Worm (Caenorhabditis elegans) whole organism, L1 larva: ENCODE data around the gene F58E6.8.
A peak's percentile ranks its signal among the peaks of the same experiment; 100 is the strongest.

Source experiments
- C04F5.9 ChIP-seq: sonication (generic microtip); optimal IDR thresholded peaks from 2 replicates; lab custom pipeline; 2016; ENCODE audit warnings: missing genetic modification characterization, missing compliant biosample characterization
- C16A3.4 ChIP-seq: fragments of 150-350 bp; optimal IDR thresholded peaks from 2 replicates; lab custom pipeline; 2014; ENCODE audit warnings: missing biosample characterization, missing genetic modification characterization
- C34B4.2 ChIP-seq: sonication (generic microtip); optimal IDR thresholded peaks from 2 replicates; lab custom pipeline; 2017; ENCODE audit warnings: mild to moderate bottlenecking, missing genetic modification characterization, missing compliant biosample characterization
- F16B12.6 ChIP-seq: fragments of 150-350 bp; optimal IDR thresholded peaks from 2 replicates; lab custom pipeline; 2014; ENCODE audit warnings: missing biosample characterization, missing genetic modification characterization
- aly-2 ChIP-seq: fragments of 150-350 bp; optimal IDR thresholded peaks from 2 replicates; lab custom pipeline; 2014; ENCODE audit warnings: missing biosample characterization, missing genetic modification characterization
- ama-1 ChIP-seq: fragments of 150-350 bp; optimal IDR thresholded peaks from 2 replicates; lab custom pipeline; 2014
- blmp-1 ChIP-seq: fragments of 150-350 bp; optimal IDR thresholded peaks from 2 replicates; lab custom pipeline; 2014; ENCODE audit warnings: missing biosample characterization, missing genetic modification characterization
- ceh-63 ChIP-seq: fragments of 200-800 bp; sonication (Bioruptor generic); optimal IDR thresholded peaks from 2 replicates; lab custom pipeline; 2018; ENCODE audit warnings: mild to moderate bottlenecking, missing genetic modification characterization, missing compliant biosample characterization
- ceh-82 ChIP-seq, 3 experiments: fragments of 150-350 bp in 1 of 3; sonication (generic microtip) in 2 of 3; optimal IDR thresholded peaks; 2 replicates each; lab custom pipeline; 2014 to 2017; ENCODE audit warnings: missing biosample characterization in 3 of 3, missing genetic modification characterization in 3 of 3
- ceh-88 ChIP-seq: fragments of 200-800 bp; sonication (Bioruptor generic); IDR thresholded peaks from 2 replicates; pipeline ENCODE4 v1.3.6; 2022; ENCODE audit warnings: missing genetic modification characterization, missing compliant biosample characterization
- ces-1 ChIP-seq: fragments of 150-350 bp; optimal IDR thresholded peaks from 2 replicates; lab custom pipeline; 2014; ENCODE audit warnings: missing biosample characterization, missing genetic modification reagents, missing genetic modification characterization
- dpl-1 ChIP-seq, 3 experiments: fragments of 150-350 bp in 2 of 3; sonication (generic microtip) in 1 of 3; optimal IDR thresholded peaks; 2 replicates each; lab custom pipeline; 2014 to 2017; ENCODE audit warnings: missing biosample characterization in 3 of 3, missing genetic modification characterization in 3 of 3, missing genetic modification reagents in 3 of 3
- elt-2 ChIP-seq: sonication (generic microtip); optimal IDR thresholded peaks from 2 replicates; lab custom pipeline; 2016; ENCODE audit warnings: missing genetic modification characterization, mild to moderate bottlenecking, inconsistent platforms, missing compliant biosample characterization, missing genetic modification reagents
- elt-3 ChIP-seq, 6 experiments: fragments of 150-350 bp in 1 of 6; sonication (generic microtip); optimal IDR thresholded peaks; 2 replicates each; lab custom pipeline; 2017 to 2018; ENCODE audit warnings: missing biosample characterization in 6 of 6, missing genetic modification characterization in 6 of 6, inconsistent platforms in 1 of 6
- grh-1 ChIP-seq: fragments of 200-800 bp; sonication (Bioruptor generic); IDR thresholded peaks from 2 replicates; pipeline ENCODE4 v1.3.6; 2022; ENCODE audit warnings: missing genetic modification reagents, missing genetic modification characterization, missing compliant biosample characterization
- hpl-2 ChIP-seq: fragments of 150-350 bp; optimal IDR thresholded peaks from 2 replicates; lab custom pipeline; 2014; ENCODE audit warnings: missing biosample characterization, missing genetic modification reagents, missing genetic modification characterization
- irx-1 ChIP-seq: sonication (generic microtip); optimal IDR thresholded peaks from 2 replicates; lab custom pipeline; 2016; ENCODE audit warnings: missing genetic modification characterization, missing compliant biosample characterization
- jun-1 ChIP-seq: fragments of 150-350 bp; optimal IDR thresholded peaks from 2 replicates; lab custom pipeline; 2014; ENCODE audit warnings: missing biosample characterization, missing genetic modification reagents, missing genetic modification characterization
- lin-13 ChIP-seq: fragments of 150-350 bp; optimal IDR thresholded peaks from 2 replicates; lab custom pipeline; 2014; ENCODE audit warnings: missing biosample characterization, missing genetic modification reagents, missing genetic modification characterization
- lin-14 ChIP-seq: fragments of 200-800 bp; sonication (Bioruptor generic); optimal IDR thresholded peaks from 2 replicates; lab custom pipeline; 2018; ENCODE audit warnings: mild to moderate bottlenecking, missing genetic modification characterization, moderate library complexity, missing compliant biosample characterization
- lin-15B ChIP-seq: fragments of 150-350 bp; sonication (generic microtip); optimal IDR thresholded peaks from 3 replicates; lab custom pipeline; 2014; ENCODE audit warnings: missing biosample characterization, missing genetic modification characterization
- lin-35 ChIP-seq, 2 experiments: fragments of 150-350 bp; optimal IDR thresholded peaks; 2 replicates each; lab custom pipeline; 2014; ENCODE audit warnings: missing biosample characterization in 2 of 2, missing genetic modification characterization in 2 of 2, missing genetic modification reagents in 2 of 2
- lin-39 ChIP-seq: fragments of 150-350 bp; optimal IDR thresholded peaks from 2 replicates; lab custom pipeline; 2014; ENCODE audit warnings: missing biosample characterization, missing genetic modification reagents, missing genetic modification characterization
- lsy-2 ChIP-seq, 2 experiments: fragments of 150-350 bp; optimal IDR thresholded peaks; 2 replicates each; lab custom pipeline; 2014; ENCODE audit warnings: missing biosample characterization in 2 of 2, missing genetic modification characterization in 2 of 2
- mdl-1 ChIP-seq, 2 experiments: fragments of 150-350 bp; optimal IDR thresholded peaks; 2 replicates each; lab custom pipeline; 2014 to 2017; ENCODE audit warnings: missing biosample characterization in 2 of 2, missing genetic modification characterization in 2 of 2, inconsistent platforms in 1 of 2
- mef-2 ChIP-seq: fragments of 150-350 bp; optimal IDR thresholded peaks from 2 replicates; lab custom pipeline; 2014; ENCODE audit warnings: missing biosample characterization, missing genetic modification characterization
- mep-1 ChIP-seq: fragments of 150-350 bp; optimal IDR thresholded peaks from 2 replicates; lab custom pipeline; 2014; ENCODE audit warnings: missing biosample characterization, missing genetic modification characterization
- nhr-11 ChIP-seq: fragments of 150-350 bp; optimal IDR thresholded peaks from 2 replicates; lab custom pipeline; 2014; ENCODE audit warnings: missing biosample characterization, missing genetic modification characterization
- nhr-12 ChIP-seq: sonication (generic microtip); optimal IDR thresholded peaks from 2 replicates; lab custom pipeline; 2017; ENCODE audit warnings: missing biosample characterization, missing genetic modification characterization
- nhr-19 ChIP-seq: fragments of 200-800 bp; sonication (Bioruptor generic); conservative IDR thresholded peaks from 2 replicates; pipeline ENCODE4 v1.3.6; 2022; ENCODE audit warnings: missing genetic modification characterization, missing compliant biosample characterization
- nhr-237 ChIP-seq: fragments of 150-350 bp; optimal IDR thresholded peaks from 2 replicates; lab custom pipeline; 2014; ENCODE audit warnings: missing biosample characterization, missing genetic modification characterization
- nhr-28 ChIP-seq: fragments of 150-350 bp; optimal IDR thresholded peaks from 2 replicates; lab custom pipeline; 2014; ENCODE audit warnings: missing biosample characterization, missing genetic modification characterization
- nhr-76 ChIP-seq: sonication (generic microtip); optimal IDR thresholded peaks from 2 replicates; lab custom pipeline; 2017; ENCODE audit warnings: missing biosample characterization, missing genetic modification characterization
- nhr-84 ChIP-seq: sonication (generic microtip); optimal IDR thresholded peaks from 2 replicates; lab custom pipeline; 2017; ENCODE audit warnings: missing biosample characterization, missing genetic modification characterization
- nhr-85 ChIP-seq: sonication (generic microtip); peaks from one replicate; lab custom pipeline; 2016; ENCODE audit warnings: missing genetic modification characterization, inconsistent platforms, missing compliant biosample characterization
- nhr-90 ChIP-seq: sonication (generic microtip); optimal IDR thresholded peaks from 2 replicates; lab custom pipeline; 2016; ENCODE audit warnings: mild to moderate bottlenecking, missing genetic modification characterization, missing compliant biosample characterization; ENCODE audit not compliant: poor library complexity
- pqm-1 ChIP-seq: sonication (generic microtip); optimal IDR thresholded peaks from 3 replicates; lab custom pipeline; 2017; ENCODE audit warnings: missing biosample characterization, missing genetic modification characterization
- rnt-1 ChIP-seq: sonication (generic microtip); optimal IDR thresholded peaks from 2 replicates; lab custom pipeline; 2016; ENCODE audit warnings: mild to moderate bottlenecking, missing genetic modification characterization, moderate library complexity, missing compliant biosample characterization
- snu-23 ChIP-seq: sonication (generic microtip); optimal IDR thresholded peaks from 2 replicates; lab custom pipeline; 2016; ENCODE audit warnings: missing genetic modification characterization, missing compliant biosample characterization
- sox-4 ChIP-seq: sonication (generic microtip); optimal IDR thresholded peaks from 2 replicates; lab custom pipeline; 2016; ENCODE audit warnings: missing genetic modification characterization, missing compliant biosample characterization
- sup-37 ChIP-seq: fragments of 200-800 bp; sonication (Bioruptor generic); optimal IDR thresholded peaks from 2 replicates; lab custom pipeline; 2018; ENCODE audit warnings: mild to moderate bottlenecking, missing genetic modification characterization, missing compliant biosample characterization
- tbx-2 ChIP-seq: sonication (generic microtip); optimal IDR thresholded peaks from 2 replicates; lab custom pipeline; 2016; ENCODE audit warnings: missing genetic modification characterization, missing compliant biosample characterization
- tlp-1 ChIP-seq: fragments of 150-350 bp; optimal IDR thresholded peaks from 2 replicates; lab custom pipeline; 2014; ENCODE audit warnings: missing biosample characterization, missing genetic modification characterization
- unc-62 ChIP-seq: fragments of 150-350 bp; optimal IDR thresholded peaks from 2 replicates; lab custom pipeline; 2014; ENCODE audit warnings: missing biosample characterization, missing genetic modification reagents, missing genetic modification characterization
- unc-86 ChIP-seq: sonication (generic microtip); optimal IDR thresholded peaks from 2 replicates; lab custom pipeline; 2016; ENCODE audit warnings: missing genetic modification characterization, missing compliant biosample characterization
- xbp-1 ChIP-seq: sonication (generic microtip); optimal IDR thresholded peaks from 2 replicates; lab custom pipeline; 2016; ENCODE audit warnings: missing genetic modification characterization, missing compliant biosample characterization
- ztf-4 ChIP-seq: fragments of 150-350 bp; optimal IDR thresholded peaks from 2 replicates; lab custom pipeline; 2014; ENCODE audit warnings: missing biosample characterization, missing genetic modification characterization

F58E6.8 gene

DNA sequence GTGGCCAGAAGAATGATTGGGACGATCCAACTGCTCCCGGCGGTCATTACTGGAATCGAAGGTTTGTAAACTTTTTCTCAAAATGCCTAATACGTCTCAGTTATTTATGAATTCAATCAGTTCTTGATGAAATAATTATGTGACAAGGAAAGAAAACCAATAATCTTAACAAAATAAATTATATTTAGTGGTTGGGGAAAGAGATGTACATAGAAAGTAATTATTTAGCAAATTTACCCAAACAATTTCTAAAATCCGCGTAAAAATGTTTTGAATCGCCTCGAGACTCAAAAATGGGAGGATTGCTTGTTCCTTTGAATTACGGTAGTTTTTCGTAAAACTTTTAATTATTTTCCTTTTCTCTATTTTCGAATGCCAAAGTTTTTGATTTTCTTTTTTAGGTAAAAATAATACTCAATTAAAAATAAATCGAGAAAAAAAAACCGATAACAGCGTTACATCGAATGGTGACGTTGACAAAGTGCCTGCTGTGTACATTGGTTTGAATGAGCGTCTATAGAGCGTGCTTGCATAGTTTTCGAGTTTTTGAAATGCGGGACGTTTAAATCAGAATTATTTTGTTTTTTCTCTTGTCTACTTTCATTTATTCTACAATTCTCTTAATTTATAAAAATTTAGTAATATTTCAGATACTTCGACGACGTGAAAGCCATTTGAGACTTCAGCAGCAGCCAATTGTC is 26.0 kb downstream of the F58E6.8 start, which contains the start of the genes aagr-3 and drap-1 (continued):
- TF ChIP-seq nhr-19 (GFP tag; lab: Robert Waterston, UW) = peak; percentile 40
- TF ChIP-seq sup-37 (GFP tag; lab: Kevin White, UChicago) = no peak
- TF ChIP-seq sox-4 (tag; lab: Kevin White, UChicago) = no peak
- peak; percentile 11 for TF ChIP-seq elt-2 (tag; lab: Kevin White, UChicago)
- no peak for TF ChIP-seq nhr-28
- no peak for TF ChIP-seq tlp-1
- no peak for TF ChIP-seq ces-1 (GFP tag; lab: Kevin White, UChicago)
- no peak for TF ChIP-seq C04F5.9 (tag; lab: Kevin White, UChicago)
- no peak for TF ChIP-seq grh-1 (GFP tag; lab: Robert Waterston, UW)
- TF ChIP-seq unc-62 (GFP tag; lab: Kevin White, UChicago) = no peak
- no peak for TF ChIP-seq ceh-88 (GFP tag; lab: Robert Waterston, UW)
- TF ChIP-seq pqm-1 (tag; lab: Kevin White, UChicago) = no peak

DNA sequence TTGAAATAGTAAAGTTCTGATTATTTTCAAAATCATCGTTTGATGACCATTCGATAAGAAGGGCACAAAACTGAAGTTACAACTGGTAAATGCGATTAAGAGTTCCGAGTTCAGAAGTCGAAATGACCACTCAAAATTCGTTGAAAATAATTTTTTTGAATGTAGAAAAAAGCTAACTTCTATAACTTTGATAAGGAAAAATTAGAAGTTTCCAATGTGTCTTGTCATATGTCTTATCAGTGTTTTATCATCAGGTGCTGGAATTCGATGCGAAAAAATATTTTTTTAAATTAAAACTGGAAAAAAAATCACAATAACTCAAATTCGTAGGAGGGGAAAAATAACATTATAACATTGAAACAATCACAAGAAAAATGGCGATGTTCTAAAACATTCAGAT is 29.9 kb downstream of the F58E6.8 start:
- TF ChIP-seq ztf-4 (tag; lab: Kevin White, UChicago) (no peak), lin-35 (GFP tag; optimal IDR thresholded peaks at IDR 0.05; lab: Kevin White, UChicago) (peak in 1 of 2 experiments; percentile 8), elt-2 (tag; lab: Kevin White, UChicago) (peak; percentile 21)
- TF ChIP-seq, all 84 proteins: peak for 2

ce11 chrV:9724021-9724671 is 31.5 kb downstream of the F58E6.8 start, which contains the start of gene slcr-46.3:
TSS of gene slcr-46.3 (minus strand) at chrV:9724106.
- TF ChIP-seq lin-39 (no peak), sup-37 (GFP tag; lab: Kevin White, UChicago) (no peak), lin-14 (GFP tag; lab: Kevin White, UChicago) (peak; percentile 42), unc-86 (tag; lab: Kevin White, UChicago) (no peak), nhr-90 (no peak), C34B4.2 (tag; lab: Kevin White, UChicago) (no peak), pqm-1 (tag; lab: Kevin White, UChicago) (no peak), lin-35 (GFP tag; optimal IDR thresholded peaks at IDR 0.05; lab: Kevin White, UChicago) (peak in 1 of 2 experiments; percentile 37), C16A3.4 (tag; lab: Kevin White, UChicago) (peak; percentile 13), ceh-63 (no peak), nhr-28 (no peak), F16B12.6 (tag; lab: Kevin White, UChicago) (no peak), C04F5.9 (tag; lab: Kevin White, UChicago) (no peak), aly-2 (tag; lab: Kevin White, UChicago) (no peak), irx-1 (tag; lab: Kevin White, UChicago) (no peak), tbx-2 (tag; lab: Kevin White, UChicago) (no peak), elt-3 (tag; optimal IDR thresholded peaks at IDR 0.05; lab: Kevin White, UChicago) (peak in 1 of 6 experiments; percentile 9), nhr-84 (tag; lab: Kevin White, UChicago) (no peak), ceh-82 (tag; optimal IDR thresholded peaks at IDR 0.05; lab: Kevin White, UChicago) (no peak), nhr-12 (tag; lab: Kevin White, UChicago) (no peak), nhr-85 (tag; lab: Kevin White, UChicago) (peak; percentile 76), rnt-1 (tag; lab: Kevin White, UChicago) (no peak), mdl-1 (tag; optimal IDR thresholded peaks at IDR 0.05; lab: Kevin White, UChicago) (no peak), nhr-237 (no peak), hpl-2 (GFP tag; lab: Kevin White, UChicago) (no peak), lin-15B (no peak), unc-62 (GFP tag; lab: Kevin White, UChicago) (no peak), xbp-1 (no peak), blmp-1 (tag; lab: Kevin White, UChicago) (peak; percentile 25), nhr-11 (tag; lab: Kevin White, UChicago) (no peak), jun-1 (tag; lab: Kevin White, UChicago) (no peak), nhr-76 (no peak), dpl-1 (GFP tag; optimal IDR thresholded peaks at IDR 0.05; lab: Kevin White, UChicago) (peak in 1 of 3 experiments; percentile 5), nhr-19 (GFP tag; lab: Robert Waterston, UW) (no peak), lsy-2 (tag; optimal IDR thresholded peaks at IDR 0.05; lab: Kevin White, UChicago) (peak in 1 of 2 experiments; percentile 49), mep-1 (tag; lab: Kevin White, UChicago) (peak; percentile 7), lin-13 (GFP tag; lab: Kevin White, UChicago) (no peak), snu-23 (GFP tag; lab: Kevin White, UChicago) (peak; percentile 21), mef-2 (tag; lab: Kevin White, UChicago) (no peak), ama-1 (lab: Kevin White, UChicago) (no peak)
